Worm (Caenorhabditis elegans): Measurements from ENCODE around the gene mif-4.

Gene mif-4

DNA sequence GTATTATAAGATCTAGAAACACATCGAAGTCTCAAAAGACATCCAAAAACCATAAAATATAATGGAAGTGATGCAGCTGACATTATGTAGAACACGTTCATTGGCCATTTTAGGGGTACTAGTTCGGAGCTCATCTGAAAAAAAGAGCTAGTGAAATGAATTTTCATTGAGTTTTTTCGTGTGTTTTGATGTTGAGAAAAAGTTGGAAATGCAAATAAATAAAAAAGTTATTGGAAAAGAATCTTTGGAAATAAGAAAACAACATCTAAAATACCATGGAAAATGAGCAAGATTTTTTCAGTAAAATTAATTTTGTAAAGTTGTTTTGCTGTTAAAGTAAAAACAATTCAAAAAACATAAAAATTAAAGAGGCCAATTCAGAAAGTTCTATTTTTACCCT is 45.1 kb downstream of the mif-4 start, which contains the start of gene srv-24:
TSS of gene srv-24 (minus strand) at position 101 of the 400 bp plus-strand sequence.
- TF ChIP-seq nhr-12 (tag; optimal IDR thresholded peaks at IDR 0.05) = no peak

Data from whole organism, L1 larva.